Worm (Caenorhabditis elegans) whole organism, late embryonic: ENCODE measurements around the gene K02D10.8.

Experiments used
- elt-4 ChIP-seq: sonication (generic microtip); optimal IDR thresholded peaks from 2 replicates; lab custom pipeline; 2016; ENCODE audit warnings: missing genetic modification characterization, missing compliant biosample characterization
- fkh-10 ChIP-seq: fragments of 150-350 bp; optimal IDR thresholded peaks from 2 replicates; lab custom pipeline; 2014; ENCODE audit warnings: missing biosample characterization, missing genetic modification reagents, missing genetic modification characterization
- pqm-1 ChIP-seq: sonication (generic microtip); optimal IDR thresholded peaks from 2 replicates; lab custom pipeline; 2016; ENCODE audit warnings: missing genetic modification characterization, missing compliant biosample characterization
- syd-9 ChIP-seq: sonication (generic microtip); optimal IDR thresholded peaks from 2 replicates; lab custom pipeline; 2016; ENCODE audit warnings: mild to moderate bottlenecking, missing genetic modification characterization, moderate library complexity, missing compliant biosample characterization
- ttx-3 ChIP-seq: sonication (generic microtip); optimal IDR thresholded peaks from 2 replicates; lab custom pipeline; 2016; ENCODE audit warnings: missing genetic modification reagents, missing genetic modification characterization, missing compliant biosample characterization
- zip-5 ChIP-seq: sonication (generic microtip); optimal IDR thresholded peaks from 2 replicates; lab custom pipeline; 2016; ENCODE audit warnings: missing genetic modification characterization, missing compliant biosample characterization

DNA sequence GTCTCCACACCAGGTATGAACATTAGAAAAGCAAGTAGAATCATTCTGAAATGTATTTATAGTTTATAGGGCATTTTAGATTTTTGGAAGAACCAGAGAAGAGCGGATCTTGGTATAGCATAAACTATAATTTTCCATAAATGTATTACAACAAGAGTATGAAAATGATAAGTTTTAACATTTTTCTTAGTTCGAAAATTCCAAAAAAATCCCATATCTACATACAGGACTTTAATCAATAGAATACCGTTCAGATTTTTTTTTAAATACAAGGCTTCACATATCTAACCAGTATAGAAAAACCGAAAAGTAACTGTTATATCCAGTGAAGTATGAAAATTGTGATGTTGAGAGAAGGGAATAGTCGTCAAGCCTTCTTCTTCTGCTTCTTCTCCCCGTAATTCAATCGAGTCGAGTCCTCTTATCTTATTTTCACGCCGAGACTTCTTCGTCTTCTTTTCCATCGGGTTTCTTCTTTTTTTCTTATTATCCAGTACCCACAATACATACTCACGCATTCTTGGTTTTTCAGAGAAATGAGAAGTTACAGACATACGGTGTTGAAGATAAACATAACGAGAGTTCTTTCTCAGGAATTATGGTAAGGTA lies 42.3 kb upstream of the K02D10.8 start, which contains the start of gene ZK370.6:
- TF ChIP-seq ttx-3 (no peak), fkh-10 (GFP tag; lab: Kevin White, UChicago) (no peak), zip-5 (tag; lab: Kevin White, UChicago) (no peak), elt-4 (tag; lab: Kevin White, UChicago) (no peak), pqm-1 (no peak), syd-9 (tag; lab: Kevin White, UChicago) (no peak)
